Fruit fly (Drosophila melanogaster) whole organism, embryonic: ENCODE data around the gene bsf.

Source experiments
- Awh ChIP-seq: fragments of 200-800 bp; sonication (Bioruptor generic); IDR thresholded peaks from 2 replicates; pipeline ENCODE4, ENCODE4 v1.3.6; 2022; ENCODE audit warnings: missing biosample characterization, missing genetic modification characterization
- CG10267 ChIP-seq: fragments of 200-800 bp; sonication (Bioruptor generic); optimal IDR thresholded peaks from 2 replicates; lab custom pipeline; 2018; ENCODE audit warnings: missing biosample characterization, mild to moderate bottlenecking, missing genetic modification characterization, moderate library complexity
- CG10366 ChIP-seq: fragments of 200-800 bp; sonication (Bioruptor generic); IDR thresholded peaks from 2 replicates; pipeline ENCODE4 v1.3.6; 2022; ENCODE audit warnings: missing biosample characterization, missing genetic modification characterization
- CG15696 ChIP-seq: fragments of 200-800 bp; sonication (Bioruptor generic); optimal IDR thresholded peaks from 2 replicates; lab custom pipeline; 2019; ENCODE audit warnings: missing biosample characterization, mild to moderate bottlenecking, missing genetic modification characterization, moderate library complexity
- CG16815 ChIP-seq: fragments of 200-800 bp; sonication (Bioruptor generic); optimal IDR thresholded peaks from 3 replicates; lab custom pipeline; 2017; ENCODE audit warnings: missing biosample characterization, mild to moderate bottlenecking, missing genetic modification characterization
- CG17359 ChIP-seq: fragments of 200-800 bp; sonication (Bioruptor generic); optimal IDR thresholded peaks from 3 replicates; lab custom pipeline; 2018; ENCODE audit warnings: missing biosample characterization, mild to moderate bottlenecking, missing genetic modification characterization, moderate library complexity
- CG17361 ChIP-seq: fragments of 200-800 bp; sonication (Bioruptor generic); IDR thresholded peaks from 3 replicates; pipeline ENCODE4 v1.3.6; 2022; ENCODE audit warnings: missing biosample characterization, missing genetic modification characterization
- CG1832 ChIP-seq: fragments of 200-800 bp; sonication (Bioruptor generic); optimal IDR thresholded peaks from 2 replicates; lab custom pipeline; 2017; ENCODE audit warnings: missing biosample characterization, mild to moderate bottlenecking, missing genetic modification characterization, inconsistent platforms
- CG2199 ChIP-seq: fragments of 200-800 bp; sonication (Bioruptor generic); IDR thresholded peaks from 3 replicates; pipeline ENCODE4 v1.3.6; 2022; ENCODE audit warnings: missing biosample characterization, missing genetic modification characterization
- CG30403 ChIP-seq: fragments of 200-800 bp; sonication (Bioruptor generic); optimal IDR thresholded peaks from 3 replicates; lab custom pipeline; 2016; ENCODE audit warnings: missing biosample characterization, missing genetic modification characterization
- CG3995 ChIP-seq: fragments of 200-800 bp; sonication (Bioruptor generic); optimal IDR thresholded peaks from 3 replicates; lab custom pipeline; 2016; ENCODE audit warnings: missing biosample characterization, missing genetic modification characterization
- CG4617 ChIP-seq: fragments of 200-800 bp; sonication (Bioruptor generic); optimal IDR thresholded peaks from 3 replicates; lab custom pipeline; 2016; ENCODE audit warnings: missing biosample characterization, missing genetic modification characterization, borderline replicate concordance
- CG6175 ChIP-seq: fragments of 200-800 bp; sonication (Bioruptor generic); IDR thresholded peaks from 3 replicates; pipeline ENCODE4 v1.3.6; 2022; ENCODE audit warnings: missing biosample characterization, missing genetic modification characterization
- CG7271 ChIP-seq: fragments of 200-800 bp; sonication (Bioruptor generic); optimal IDR thresholded peaks from 2 replicates; lab custom pipeline; 2018; ENCODE audit warnings: missing biosample characterization, mild to moderate bottlenecking, missing genetic modification characterization, moderate library complexity
- CG8359 ChIP-seq: fragments of 200-800 bp; sonication (Bioruptor generic); optimal IDR thresholded peaks from 2 replicates; lab custom pipeline; 2017; ENCODE audit warnings: missing biosample characterization, mild to moderate bottlenecking, missing genetic modification characterization, borderline replicate concordance
- CG8944 ChIP-seq: fragments of 200-800 bp; sonication (Bioruptor generic); optimal IDR thresholded peaks from 3 replicates; lab custom pipeline; 2016; ENCODE audit warnings: missing biosample characterization, missing genetic modification characterization
- Hmx ChIP-seq: fragments of 200-800 bp; sonication (Bioruptor generic); optimal IDR thresholded peaks from 2 replicates; lab custom pipeline; 2016; ENCODE audit warnings: missing biosample characterization, missing genetic modification characterization
- Lhr ChIP-seq: fragments of 200-800 bp; sonication (Bioruptor generic); optimal IDR thresholded peaks from 3 replicates; lab custom pipeline; 2017; ENCODE audit warnings: mild to moderate bottlenecking, missing biosample characterization, missing genetic modification reagents, missing genetic modification characterization
- Neu2 ChIP-seq: fragments of 200-800 bp; sonication (Bioruptor generic); optimal IDR thresholded peaks from 3 replicates; lab custom pipeline; 2016; ENCODE audit warnings: missing biosample characterization, missing genetic modification characterization, borderline replicate concordance
- bab2 ChIP-seq: fragments of 200-800 bp; sonication (Bioruptor generic); optimal IDR thresholded peaks from 2 replicates; lab custom pipeline; 2016; ENCODE audit warnings: missing biosample characterization, missing genetic modification characterization
- chif ChIP-seq, 2 experiments: fragments of 200-800 bp; sonication (Bioruptor generic); optimal IDR thresholded peaks; 3 replicates each; lab custom pipeline; 2016; ENCODE audit warnings: missing biosample characterization in 2 of 2, missing genetic modification characterization in 2 of 2
- ci ChIP-seq: fragments of 200-800 bp; sonication (Bioruptor generic); IDR thresholded peaks from 3 replicates; pipeline ENCODE4 v1.3.6; 2022; ENCODE audit warnings: missing biosample characterization, missing genetic modification characterization
- crp ChIP-seq, 2 experiments: fragments of 200-800 bp; sonication (Bioruptor generic); optimal IDR thresholded peaks; 2 replicates in 1 of 2; 3 replicates in 1 of 2; lab custom pipeline; 2017; ENCODE audit warnings: missing biosample characterization in 2 of 2, missing genetic modification characterization in 2 of 2, mild to moderate bottlenecking in 1 of 2, moderate library complexity in 1 of 2
- cwo ChIP-seq: fragments of 200-800 bp; sonication (Bioruptor generic); optimal IDR thresholded peaks from 3 replicates; lab custom pipeline; 2017; ENCODE audit warnings: missing biosample characterization, missing genetic modification characterization, mild to moderate bottlenecking, moderate library complexity, missing genetic modification reagents
- danr ChIP-seq: fragments of 200-800 bp; sonication (Bioruptor generic); IDR thresholded peaks from 2 replicates; pipeline ENCODE4 v1.3.6; 2022; ENCODE audit warnings: missing biosample characterization, missing genetic modification characterization
- en ChIP-seq: fragments of 200-800 bp; sonication (Bioruptor generic); optimal IDR thresholded peaks from 2 replicates; lab custom pipeline; 2016; ENCODE audit warnings: missing biosample characterization, missing genetic modification characterization
- exex ChIP-seq: fragments of 200-800 bp; sonication (Bioruptor generic); optimal IDR thresholded peaks from 4 replicates; lab custom pipeline; 2018; ENCODE audit warnings: missing biosample characterization, mild to moderate bottlenecking, missing genetic modification characterization, moderate library complexity
- gsb-n ChIP-seq: fragments of 200-800 bp; sonication (Bioruptor generic); optimal IDR thresholded peaks from 3 replicates; lab custom pipeline; 2018; ENCODE audit warnings: missing biosample characterization, mild to moderate bottlenecking, missing genetic modification characterization
- jumu ChIP-seq: fragments of 200-800 bp; sonication (Bioruptor generic); optimal IDR thresholded peaks from 3 replicates; lab custom pipeline; 2016; ENCODE audit warnings: missing biosample characterization, missing genetic modification characterization
- kni ChIP-seq: fragments of 200-800 bp; sonication (Bioruptor generic); optimal IDR thresholded peaks from 3 replicates; lab custom pipeline; 2017; ENCODE audit warnings: mild to moderate bottlenecking, missing biosample characterization, missing genetic modification reagents, missing genetic modification characterization
- knrl ChIP-seq: fragments of 200-800 bp; sonication (Bioruptor generic); IDR thresholded peaks from 3 replicates; pipeline ENCODE4 v1.3.6; 2022; ENCODE audit warnings: missing biosample characterization, missing genetic modification characterization; ENCODE audit not compliant: partially characterized antibody
- mld ChIP-seq: fragments of 200-800 bp; sonication (Bioruptor generic); IDR thresholded peaks from 3 replicates; pipeline ENCODE4 v1.3.6; 2022; ENCODE audit warnings: missing biosample characterization, missing genetic modification characterization; ENCODE audit not compliant: partially characterized antibody
- nerfin-1 ChIP-seq: fragments of 200-800 bp; sonication (Bioruptor generic); optimal IDR thresholded peaks from 3 replicates; lab custom pipeline; 2019; ENCODE audit warnings: missing biosample characterization, mild to moderate bottlenecking, missing genetic modification characterization, moderate library complexity
- nmo ChIP-seq: fragments of 200-800 bp; sonication (Bioruptor generic); optimal IDR thresholded peaks from 2 replicates; lab custom pipeline; 2018; ENCODE audit warnings: missing biosample characterization, mild to moderate bottlenecking, missing genetic modification characterization, moderate library complexity
- pfk ChIP-seq: fragments of 200-800 bp; sonication (Bioruptor generic); optimal IDR thresholded peaks from 2 replicates; lab custom pipeline; 2018; ENCODE audit warnings: missing biosample characterization, mild to moderate bottlenecking, missing genetic modification characterization, moderate library complexity
- ro ChIP-seq: fragments of 200-800 bp; sonication (Bioruptor generic); IDR thresholded peaks from 2 replicates; pipeline ENCODE4 v1.3.6; 2022; ENCODE audit warnings: missing biosample characterization, missing genetic modification characterization
- row ChIP-seq: fragments of 200-800 bp; sonication (Bioruptor generic); IDR thresholded peaks from 3 replicates; pipeline ENCODE4 v1.3.6; 2022; ENCODE audit warnings: missing biosample characterization, missing genetic modification characterization
- scrt ChIP-seq: fragments of 200-800 bp; sonication (Bioruptor generic); optimal IDR thresholded peaks from 2 replicates; lab custom pipeline; 2018; ENCODE audit warnings: missing biosample characterization, mild to moderate bottlenecking, missing genetic modification characterization, moderate library complexity
- slbo ChIP-seq: fragments of 200-800 bp; sonication (Bioruptor generic); IDR thresholded peaks from 2 replicates; pipeline ENCODE4 v1.3.6; 2022; ENCODE audit warnings: missing biosample characterization, missing genetic modification characterization
- tll ChIP-seq, 2 experiments: fragments of 200-800 bp in 1 of 2; fragments of >200 bp in 1 of 2; sonication (Bioruptor generic) in 1 of 2; optimal IDR thresholded peaks; 2 replicates each; lab custom pipeline; 2017 to 2019; ENCODE audit warnings: missing biosample characterization in 2 of 2, missing genetic modification characterization in 2 of 2, mild to moderate bottlenecking in 1 of 2, moderate library complexity in 1 of 2
- twi ChIP-seq: fragments of 200-800 bp; optimal IDR thresholded peaks from 2 replicates; lab custom pipeline; 2019; ENCODE audit warnings: missing biosample characterization, mild to moderate bottlenecking, missing genetic modification characterization, moderate library complexity
- vnd ChIP-seq: fragments of 200-800 bp; sonication (Bioruptor generic); IDR thresholded peaks from 3 replicates; pipeline ENCODE4 v1.3.6; 2022; ENCODE audit warnings: missing biosample characterization, missing genetic modification characterization; ENCODE audit not compliant: partially characterized antibody
- vvl ChIP-seq: fragments of 200-800 bp; sonication (Bioruptor generic); IDR thresholded peaks from 2 replicates; pipeline ENCODE4 v1.3.6; 2022; ENCODE audit warnings: missing biosample characterization, missing genetic modification characterization
- wek ChIP-seq: fragments of 200-800 bp; sonication (Bioruptor generic); optimal IDR thresholded peaks from 3 replicates; lab custom pipeline; 2018; ENCODE audit warnings: missing biosample characterization, mild to moderate bottlenecking, missing genetic modification characterization, moderate library complexity
- wor ChIP-seq: fragments of 200-800 bp; sonication (Bioruptor generic); IDR thresholded peaks from 2 replicates; pipeline ENCODE4 v1.3.6; 2022; ENCODE audit warnings: missing biosample characterization, missing genetic modification characterization

Gene bsf

DNA sequence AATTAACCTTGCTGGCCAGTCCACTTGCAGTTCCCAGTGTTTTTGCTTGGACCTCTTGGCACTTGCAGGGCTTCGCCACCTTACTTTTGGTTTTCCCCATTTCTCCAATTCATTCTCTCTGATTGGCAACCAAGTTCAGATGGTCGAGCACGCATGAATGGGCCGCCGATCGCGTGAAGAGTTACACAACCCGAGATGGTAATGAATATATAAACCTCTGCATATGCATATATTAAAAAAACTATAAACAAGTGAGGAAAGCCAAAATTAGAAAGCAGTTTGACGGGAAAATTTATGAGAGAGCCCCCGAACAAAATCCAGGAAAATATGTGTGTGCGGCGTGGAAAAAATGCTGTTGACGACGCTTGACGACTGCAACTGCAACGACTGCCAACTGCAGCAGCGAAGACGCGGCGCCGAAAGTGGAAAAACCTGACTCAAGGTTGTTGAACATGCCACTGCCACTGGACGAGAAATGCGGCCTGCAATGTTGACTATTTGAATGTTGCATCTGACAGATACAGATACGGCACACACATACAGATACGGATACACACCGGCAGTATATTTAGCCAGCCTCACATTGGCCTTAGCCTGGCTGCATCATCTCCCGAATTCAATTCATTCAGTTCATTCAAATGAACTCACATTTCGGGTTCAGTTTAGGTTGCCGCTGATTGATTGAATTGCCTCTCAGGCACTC lies 26.1 kb upstream of the bsf start (continued):
- peak; percentile 81 for TF ChIP-seq kni (GFP tag; lab: Kevin White, UChicago)
- no peak for TF ChIP-seq ci (GFP tag; lab: Robert Waterston, UW)
- peak in 1 of 2 experiments; percentile 34 for TF ChIP-seq tll (GFP tag; optimal IDR thresholded peaks at IDR 0.05; lab: Kevin White, UChicago)
- peak; percentile 77 for TF ChIP-seq vvl (GFP tag; lab: Robert Waterston, UW)
- TF ChIP-seq slbo (GFP tag; lab: Robert Waterston, UW), result no peak
- TF ChIP-seq twi (tag; lab: Kevin White, UChicago), result peak; percentile 20

DNA sequence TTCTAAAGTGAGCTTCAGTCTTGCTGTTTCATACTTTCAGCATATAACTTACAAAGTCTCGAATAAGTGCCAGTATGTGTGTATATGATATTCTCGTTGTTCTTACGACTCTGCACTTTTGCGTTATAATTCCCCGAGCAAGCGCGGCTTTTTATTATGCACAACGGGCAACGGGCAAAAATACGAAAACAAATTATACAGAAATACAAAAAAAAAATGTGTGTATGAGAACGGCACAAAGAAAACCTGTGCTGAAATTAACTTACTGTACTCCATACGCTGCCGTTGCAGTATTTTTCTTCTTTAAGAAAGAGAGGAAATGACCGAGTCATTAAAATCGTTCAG lies 24.8 kb upstream of the bsf start:
- no peak for TF ChIP-seq ro
- TF ChIP-seq danr (GFP tag; lab: Robert Waterston, UW), result no peak
- no peak for TF ChIP-seq nerfin-1 (tag; lab: Kevin White, UChicago)
- TF ChIP-seq vnd (GFP tag; lab: Robert Waterston, UW), result no peak
- TF ChIP-seq Neu2 (GFP tag; lab: Kevin White, UChicago), result no peak
- no peak for TF ChIP-seq wek (GFP tag; lab: Kevin White, UChicago)
- 0 out of 3 replicates have a peak, but pooled peaks have one; percentile 46 for TF ChIP-seq CG2199 (GFP tag; lab: Robert Waterston, UW)
- TF ChIP-seq CG17359 (tag; lab: Kevin White, UChicago), result no peak

DNA sequence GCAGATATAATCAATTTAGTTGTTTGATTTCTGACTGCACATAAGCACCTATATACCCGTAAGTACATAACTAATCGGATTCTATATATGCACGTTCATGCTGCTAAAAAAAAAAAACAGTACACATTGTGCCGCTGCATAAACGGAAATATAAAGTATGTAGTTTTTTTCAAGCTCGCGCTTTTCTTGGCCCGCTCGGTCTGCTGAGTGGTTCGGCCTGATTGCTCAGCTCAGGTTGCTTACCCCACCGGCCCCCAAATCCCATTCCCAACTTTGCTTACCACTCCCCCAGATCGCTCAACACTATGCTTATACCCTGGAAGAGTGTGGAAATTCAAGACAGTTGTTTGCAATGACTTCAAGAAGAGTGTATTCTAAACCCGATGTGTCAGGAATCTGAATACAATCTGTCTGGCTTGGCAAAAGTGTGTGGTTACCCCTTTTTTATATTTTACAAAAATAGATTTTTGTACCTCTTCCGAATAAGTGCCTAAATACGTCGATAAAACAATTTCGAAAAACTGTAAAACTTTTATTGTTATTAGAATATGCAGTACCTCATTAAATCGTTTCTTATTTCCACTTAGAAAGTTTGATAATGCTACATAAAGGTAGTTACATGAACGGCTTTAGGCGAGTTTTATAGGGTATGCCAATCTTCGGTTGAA lies 24.3 kb upstream of the bsf start:
- TF ChIP-seq mld (GFP tag; lab: Robert Waterston, UW), result no peak
- TF ChIP-seq cwo (GFP tag; lab: Kevin White, UChicago), result no peak
- no peak for TF ChIP-seq CG30403
- no peak for TF ChIP-seq CG17361 (GFP tag; lab: Robert Waterston, UW)
- TF ChIP-seq jumu (GFP tag; lab: Kevin White, UChicago), result no peak
- no peak for TF ChIP-seq CG8944 (GFP tag; lab: Kevin White, UChicago)
- TF ChIP-seq Hmx, result no peak
- no peak for TF ChIP-seq crp (GFP tag; optimal IDR thresholded peaks at IDR 0.05; lab: Kevin White, UChicago)
- TF ChIP-seq pfk, result no peak
- no peak for TF ChIP-seq CG16815
- TF ChIP-seq CG15696 (tag; lab: Kevin White, UChicago), result no peak
- TF ChIP-seq en (GFP tag; lab: Kevin White, UChicago), result no peak
- no peak for TF ChIP-seq wek (GFP tag; lab: Kevin White, UChicago)
- no peak for TF ChIP-seq CG10366 (GFP tag; lab: Robert Waterston, UW)
- TF ChIP-seq Lhr, result no peak
- TF ChIP-seq CG3995 (GFP tag; lab: Kevin White, UChicago), result no peak
- TF ChIP-seq nmo (GFP tag; lab: Kevin White, UChicago), result no peak
- TF ChIP-seq CG4617, result no peak

DNA sequence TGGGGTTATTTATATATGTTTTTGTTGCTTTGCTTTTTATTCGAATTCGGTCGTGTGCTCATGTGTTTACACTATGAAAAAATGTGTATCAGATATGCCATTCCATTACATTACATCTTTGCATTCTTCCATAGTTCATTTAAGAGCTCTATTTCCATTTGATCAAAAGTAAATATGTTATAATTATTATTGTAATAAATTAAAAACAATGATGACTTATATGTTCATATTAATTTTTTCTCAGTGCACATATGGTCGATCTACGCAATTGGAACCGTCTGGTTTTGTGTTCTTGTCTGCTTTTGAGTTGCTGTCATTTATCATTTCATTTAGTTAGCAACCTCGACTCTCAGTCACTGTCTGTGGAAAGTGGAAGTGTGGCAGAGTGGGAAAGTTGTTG lies 23.1 kb upstream of the bsf start:
- no peak for TF ChIP-seq CG1832 (GFP tag; lab: Kevin White, UChicago)
- peak; percentile 87 for TF ChIP-seq wor (GFP tag; lab: Robert Waterston, UW)
- no peak for TF ChIP-seq scrt
- peak; percentile 46 to 67 for TF ChIP-seq chif (GFP tag; optimal IDR thresholded peaks at IDR 0.05; lab: Kevin White, UChicago)
- no peak for TF ChIP-seq knrl (GFP tag; lab: Robert Waterston, UW)
- no peak for TF ChIP-seq exex (tag; lab: Kevin White, UChicago)
- TF ChIP-seq CG10267, result peak; percentile 91
- peak; percentile 76; the same call in 2 of the 3 replicates for TF ChIP-seq CG6175
- TF ChIP-seq CG8359, result peak; percentile 67
- peak; percentile 97 for TF ChIP-seq gsb-n (tag; lab: Kevin White, UChicago)
- TF ChIP-seq CG7271 (tag; lab: Kevin White, UChicago), result peak; percentile 66
- TF ChIP-seq Awh (GFP tag; lab: Robert Waterston, UW), result peak; percentile 92
- peak; percentile 55 for TF ChIP-seq bab2
- TF ChIP-seq row, result peak; percentile 94
